Worm (Caenorhabditis elegans) whole organism, young adult: ENCODE results near the gene hpo-12.

ENCODE experiments used
- T26A5.8 ChIP-seq: sonication (generic microtip); optimal IDR thresholded peaks from 2 replicates; lab custom pipeline; 2016; ENCODE audit warnings: missing genetic modification characterization, missing compliant biosample characterization
- ceh-40 ChIP-seq: fragments of 200-800 bp; sonication (Bioruptor generic); IDR thresholded peaks from 2 replicates; pipeline ENCODE4 v1.3.6; 2022; ENCODE audit warnings: missing genetic modification characterization, missing compliant biosample characterization
- ceh-58 ChIP-seq: fragments of 200-800 bp; sonication (Bioruptor generic); IDR thresholded peaks from 2 replicates; pipeline ENCODE4 v1.3.6; 2022; ENCODE audit warnings: missing genetic modification characterization, missing compliant biosample characterization
- dpl-1 ChIP-seq: fragments of 150-350 bp; optimal IDR thresholded peaks from 2 replicates; lab custom pipeline; 2014; ENCODE audit warnings: missing biosample characterization, missing genetic modification reagents, missing genetic modification characterization
- hlh-12 ChIP-seq: sonication (generic microtip); optimal IDR thresholded peaks from 2 replicates; lab custom pipeline; 2016; ENCODE audit warnings: missing genetic modification characterization, missing compliant biosample characterization
- ztf-26 ChIP-seq: sonication (generic microtip); optimal IDR thresholded peaks from 2 replicates; lab custom pipeline; 2017; ENCODE audit warnings: missing genetic modification characterization, missing compliant biosample characterization
- ztf-6 ChIP-seq: fragments of 200-800 bp; sonication (Bioruptor generic); IDR thresholded peaks from 2 replicates; pipeline ENCODE4 v1.3.6; 2022; ENCODE audit warnings: missing genetic modification reagents, missing genetic modification characterization, missing compliant biosample characterization

ce11 chrIV:12282157-12282789 lies 700 bp upstream of the hpo-12 start, which contains the start of the genes C42C1.12 and C42C1.19:
- no peak for TF ChIP-seq ceh-58 (GFP tag; lab: Robert Waterston, UW)
- no peak for TF ChIP-seq ceh-40
- no peak for TF ChIP-seq hlh-12 (tag; lab: Kevin White, UChicago)
- no peak for TF ChIP-seq ztf-26
- TF ChIP-seq ztf-6 (GFP tag; lab: Robert Waterston, UW): no peak
- no peak for TF ChIP-seq dpl-1 (GFP tag; lab: Kevin White, UChicago)
- TF ChIP-seq T26A5.8 (tag; lab: Kevin White, UChicago): no peak
